Fruit fly (Drosophila melanogaster) whole organism, wandering third instar larva: ENCODE measurements around the gene Chd64.

Experiments
- CG32264 ChIP-seq: fragments of 200-800 bp; sonication (Bioruptor generic); optimal IDR thresholded peaks from 2 replicates; lab custom pipeline; 2016; ENCODE audit warnings: missing biosample characterization, missing genetic modification characterization
- CrebA ChIP-seq: fragments of 200-800 bp; sonication (Bioruptor generic); optimal IDR thresholded peaks from 2 replicates; lab custom pipeline; 2016; ENCODE audit warnings: missing biosample characterization, mild to moderate bottlenecking, missing genetic modification characterization, borderline replicate concordance
- Vsx2 ChIP-seq: fragments of 200-300, 225-300 bp; sonication (Bioruptor generic); optimal IDR thresholded peaks from 2 replicates; lab custom pipeline; 2018; ENCODE audit warnings: missing biosample characterization, missing genetic modification characterization; ENCODE audit not compliant: partially characterized antibody
- br ChIP-seq: fragments of 200-800 bp; sonication (Bioruptor generic); optimal IDR thresholded peaks from 2 replicates; lab custom pipeline; 2016; ENCODE audit warnings: missing biosample characterization, missing genetic modification characterization
- h ChIP-seq: fragments of 200-800 bp; sonication (Bioruptor generic); optimal IDR thresholded peaks from 3 replicates; lab custom pipeline; 2016; ENCODE audit warnings: missing biosample characterization, mild to moderate bottlenecking, missing genetic modification characterization
- lola ChIP-seq: fragments of >200 bp; optimal IDR thresholded peaks from 2 replicates; lab custom pipeline; 2017; ENCODE audit warnings: missing biosample characterization, missing genetic modification characterization
- pan ChIP-seq: fragments of >200 bp; optimal IDR thresholded peaks from 2 replicates; lab custom pipeline; 2017
- woc ChIP-seq: sonication (Bioruptor generic); optimal IDR thresholded peaks from 2 replicates; lab custom pipeline; 2016; ENCODE audit warnings: missing biosample characterization, mild to moderate bottlenecking, missing genetic modification characterization

- TF ChIP-seq woc (GFP tag; lab: Kevin White, UChicago) = no peak
- no peak for TF ChIP-seq Vsx2
- no peak for TF ChIP-seq lola (GFP tag; lab: Kevin White, UChicago)
- no peak for TF ChIP-seq h (GFP tag; lab: Kevin White, UChicago)
- no peak for TF ChIP-seq br
- no peak for TF ChIP-seq CrebA (GFP tag; lab: Kevin White, UChicago)
- TF ChIP-seq pan = no peak
- TF ChIP-seq CG32264 (GFP tag; lab: Kevin White, UChicago) = no peak
Measured at dm6 chr3L:4117493-4117892, 4.7 kb downstream of the Chd64 start.
